Worm (Caenorhabditis elegans) whole organism, L1 larva: ENCODE measurements around the gene C34C12.6.
A peak's percentile ranks its signal among the peaks of the same experiment; 100 is the strongest.

Source experiments
- C04F5.9 ChIP-seq: sonication (generic microtip); optimal IDR thresholded peaks from 2 replicates; lab custom pipeline; 2016; ENCODE audit warnings: missing genetic modification characterization, missing compliant biosample characterization
- C16A3.4 ChIP-seq: fragments of 150-350 bp; optimal IDR thresholded peaks from 2 replicates; lab custom pipeline; 2014; ENCODE audit warnings: missing biosample characterization, missing genetic modification characterization
- C34B4.2 ChIP-seq: sonication (generic microtip); optimal IDR thresholded peaks from 2 replicates; lab custom pipeline; 2017; ENCODE audit warnings: mild to moderate bottlenecking, missing genetic modification characterization, missing compliant biosample characterization
- aly-2 ChIP-seq: fragments of 150-350 bp; optimal IDR thresholded peaks from 2 replicates; lab custom pipeline; 2014; ENCODE audit warnings: missing biosample characterization, missing genetic modification characterization
- blmp-1 ChIP-seq: fragments of 150-350 bp; optimal IDR thresholded peaks from 2 replicates; lab custom pipeline; 2014; ENCODE audit warnings: missing biosample characterization, missing genetic modification characterization
- ceh-8 ChIP-seq: fragments of 200-800 bp; sonication (Bioruptor generic); optimal IDR thresholded peaks from 2 replicates; lab custom pipeline; 2018; ENCODE audit warnings: mild to moderate bottlenecking, missing genetic modification characterization, moderate library complexity, missing compliant biosample characterization
- ceh-82 ChIP-seq, 3 experiments: fragments of 150-350 bp in 1 of 3; sonication (generic microtip) in 2 of 3; optimal IDR thresholded peaks; 2 replicates each; lab custom pipeline; 2014 to 2017; ENCODE audit warnings: missing biosample characterization in 3 of 3, missing genetic modification characterization in 3 of 3
- ceh-90 ChIP-seq: sonication (generic microtip); optimal IDR thresholded peaks from 2 replicates; lab custom pipeline; 2016; ENCODE audit warnings: missing genetic modification characterization, missing compliant biosample characterization
- dpl-1 ChIP-seq, 3 experiments: fragments of 150-350 bp in 2 of 3; sonication (generic microtip) in 1 of 3; optimal IDR thresholded peaks; 2 replicates each; lab custom pipeline; 2014 to 2017; ENCODE audit warnings: missing biosample characterization in 3 of 3, missing genetic modification characterization in 3 of 3, missing genetic modification reagents in 3 of 3
- efl-1 ChIP-seq, 4 experiments: fragments of 150-350 bp; optimal IDR thresholded peaks in 3 of 4; peaks in 1 of 4; 1 replicate in 1 of 4; 2 replicates in 3 of 4; lab custom pipeline; 2014; ENCODE audit warnings: missing biosample characterization in 2 of 4, missing genetic modification characterization in 2 of 4, missing genetic modification reagents in 2 of 4
- efl-3 ChIP-seq: fragments of 200-800 bp; sonication (Bioruptor generic); optimal IDR thresholded peaks from 2 replicates; lab custom pipeline; 2018; ENCODE audit warnings: mild to moderate bottlenecking, missing genetic modification characterization, missing compliant biosample characterization
- egl-13 ChIP-seq: sonication (generic microtip); optimal IDR thresholded peaks from 2 replicates; lab custom pipeline; 2016; ENCODE audit warnings: missing genotype, missing genetic modification reagents, missing genetic modification characterization, missing compliant biosample characterization
- egl-27 ChIP-seq, 2 experiments: fragments of 150-350 bp in 1 of 2; sonication (generic microtip); optimal IDR thresholded peaks; 3 replicates each; lab custom pipeline; 2017 to 2018; ENCODE audit warnings: missing biosample characterization in 2 of 2, missing genetic modification characterization in 2 of 2, missing genetic modification reagents in 2 of 2
- elt-2 ChIP-seq: sonication (generic microtip); optimal IDR thresholded peaks from 2 replicates; lab custom pipeline; 2016; ENCODE audit warnings: missing genetic modification characterization, mild to moderate bottlenecking, inconsistent platforms, missing compliant biosample characterization, missing genetic modification reagents
- elt-3 ChIP-seq, 6 experiments: fragments of 150-350 bp in 1 of 6; sonication (generic microtip); optimal IDR thresholded peaks; 2 replicates each; lab custom pipeline; 2017 to 2018; ENCODE audit warnings: missing biosample characterization in 6 of 6, missing genetic modification characterization in 6 of 6, inconsistent platforms in 1 of 6
- ets-5 ChIP-seq: fragments of 200-800 bp; sonication (Bioruptor generic); IDR thresholded peaks from 2 replicates; pipeline ENCODE4 v1.3.6; 2022; ENCODE audit warnings: missing genetic modification characterization, missing compliant biosample characterization
- fkh-10 ChIP-seq: sonication (generic microtip); optimal IDR thresholded peaks from 2 replicates; lab custom pipeline; 2017; ENCODE audit warnings: missing biosample characterization, missing genetic modification reagents, missing genetic modification characterization
- fkh-8 ChIP-seq: sonication (generic microtip); optimal IDR thresholded peaks from 2 replicates; lab custom pipeline; 2016; ENCODE audit warnings: mild to moderate bottlenecking, missing genetic modification characterization, missing compliant biosample characterization
- fos-1 ChIP-seq: fragments of 150-350 bp; optimal IDR thresholded peaks from 2 replicates; lab custom pipeline; 2014; ENCODE audit warnings: missing biosample characterization, missing genetic modification characterization
- hlh-17 ChIP-seq: fragments of 200-800 bp; sonication (Bioruptor generic); optimal IDR thresholded peaks from 2 replicates; lab custom pipeline; 2018; ENCODE audit warnings: missing genetic modification characterization, mild to moderate bottlenecking, missing compliant biosample characterization, moderate library complexity, borderline replicate concordance
- hlh-4 ChIP-seq: sonication (generic microtip); optimal IDR thresholded peaks from 2 replicates; lab custom pipeline; 2016; ENCODE audit warnings: mild to moderate bottlenecking, missing genetic modification characterization, missing compliant biosample characterization
- irx-1 ChIP-seq: sonication (generic microtip); optimal IDR thresholded peaks from 2 replicates; lab custom pipeline; 2016; ENCODE audit warnings: missing genetic modification characterization, missing compliant biosample characterization
- lin-13 ChIP-seq: fragments of 150-350 bp; optimal IDR thresholded peaks from 2 replicates; lab custom pipeline; 2014; ENCODE audit warnings: missing biosample characterization, missing genetic modification reagents, missing genetic modification characterization
- lin-35 ChIP-seq, 2 experiments: fragments of 150-350 bp; optimal IDR thresholded peaks; 2 replicates each; lab custom pipeline; 2014; ENCODE audit warnings: missing biosample characterization in 2 of 2, missing genetic modification characterization in 2 of 2, missing genetic modification reagents in 2 of 2
- lsy-2 ChIP-seq, 2 experiments: fragments of 150-350 bp; optimal IDR thresholded peaks; 2 replicates each; lab custom pipeline; 2014; ENCODE audit warnings: missing biosample characterization in 2 of 2, missing genetic modification characterization in 2 of 2
- mab-9 ChIP-seq: fragments of 200-800 bp; sonication (Bioruptor generic); IDR thresholded peaks from 2 replicates; pipeline ENCODE4 v1.3.6; 2022; ENCODE audit warnings: missing genetic modification reagents, missing genetic modification characterization, missing compliant biosample characterization
- mef-2 ChIP-seq: fragments of 150-350 bp; optimal IDR thresholded peaks from 2 replicates; lab custom pipeline; 2014; ENCODE audit warnings: missing biosample characterization, missing genetic modification characterization
- mep-1 ChIP-seq: fragments of 150-350 bp; optimal IDR thresholded peaks from 2 replicates; lab custom pipeline; 2014; ENCODE audit warnings: missing biosample characterization, missing genetic modification characterization
- nhr-11 ChIP-seq: fragments of 150-350 bp; optimal IDR thresholded peaks from 2 replicates; lab custom pipeline; 2014; ENCODE audit warnings: missing biosample characterization, missing genetic modification characterization
- nhr-19 ChIP-seq: fragments of 200-800 bp; sonication (Bioruptor generic); conservative IDR thresholded peaks from 2 replicates; pipeline ENCODE4 v1.3.6; 2022; ENCODE audit warnings: missing genetic modification characterization, missing compliant biosample characterization
- nhr-20 ChIP-seq: sonication (generic microtip); optimal IDR thresholded peaks from 2 replicates; lab custom pipeline; 2016; ENCODE audit warnings: mild to moderate bottlenecking, missing genetic modification characterization, missing compliant biosample characterization
- nhr-237 ChIP-seq: fragments of 150-350 bp; optimal IDR thresholded peaks from 2 replicates; lab custom pipeline; 2014; ENCODE audit warnings: missing biosample characterization, missing genetic modification characterization
- nhr-47 ChIP-seq: sonication (generic microtip); optimal IDR thresholded peaks from 2 replicates; lab custom pipeline; 2016; ENCODE audit warnings: mild to moderate bottlenecking, missing genetic modification characterization, moderate library complexity, missing compliant biosample characterization
- nhr-71 ChIP-seq: sonication (generic microtip); optimal IDR thresholded peaks from 2 replicates; lab custom pipeline; 2016; ENCODE audit warnings: mild to moderate bottlenecking, missing genetic modification characterization, moderate library complexity, missing compliant biosample characterization
- nhr-77 ChIP-seq: fragments of 150-350 bp; optimal IDR thresholded peaks from 2 replicates; lab custom pipeline; 2014; ENCODE audit warnings: missing biosample characterization, missing genetic modification characterization
- nhr-84 ChIP-seq: sonication (generic microtip); optimal IDR thresholded peaks from 2 replicates; lab custom pipeline; 2017; ENCODE audit warnings: missing biosample characterization, missing genetic modification characterization
- nhr-85 ChIP-seq: sonication (generic microtip); peaks from one replicate; lab custom pipeline; 2016; ENCODE audit warnings: missing genetic modification characterization, inconsistent platforms, missing compliant biosample characterization
- pqm-1 ChIP-seq: sonication (generic microtip); optimal IDR thresholded peaks from 3 replicates; lab custom pipeline; 2017; ENCODE audit warnings: missing biosample characterization, missing genetic modification characterization
- sptf-1 ChIP-seq: fragments of 150-350 bp; optimal IDR thresholded peaks from 2 replicates; lab custom pipeline; 2014; ENCODE audit warnings: missing biosample characterization, missing genetic modification characterization
- sup-37 ChIP-seq: fragments of 200-800 bp; sonication (Bioruptor generic); optimal IDR thresholded peaks from 2 replicates; lab custom pipeline; 2018; ENCODE audit warnings: mild to moderate bottlenecking, missing genetic modification characterization, missing compliant biosample characterization
- swsn-7 ChIP-seq: sonication (generic microtip); optimal IDR thresholded peaks from 2 replicates; lab custom pipeline; 2016; ENCODE audit warnings: missing genetic modification characterization, missing compliant biosample characterization
- tlp-1 ChIP-seq: fragments of 150-350 bp; optimal IDR thresholded peaks from 2 replicates; lab custom pipeline; 2014; ENCODE audit warnings: missing biosample characterization, missing genetic modification characterization
- unc-130 ChIP-seq: fragments of 150-350 bp; optimal IDR thresholded peaks from 2 replicates; lab custom pipeline; 2017; ENCODE audit warnings: missing biosample characterization, missing genetic modification characterization, inconsistent platforms
- vab-15 ChIP-seq: sonication (generic microtip); optimal IDR thresholded peaks from 2 replicates; lab custom pipeline; 2017; ENCODE audit warnings: missing genotype, mild to moderate bottlenecking, missing genetic modification characterization, missing compliant biosample characterization
- zip-4 ChIP-seq: fragments of 200-800 bp; sonication (Bioruptor generic); optimal IDR thresholded peaks from 2 replicates; lab custom pipeline; 2018; ENCODE audit warnings: mild to moderate bottlenecking, missing genetic modification characterization, moderate library complexity, missing compliant biosample characterization
- ztf-4 ChIP-seq: fragments of 150-350 bp; optimal IDR thresholded peaks from 2 replicates; lab custom pipeline; 2014; ENCODE audit warnings: missing biosample characterization, missing genetic modification characterization

C34C12.6 gene

DNA sequence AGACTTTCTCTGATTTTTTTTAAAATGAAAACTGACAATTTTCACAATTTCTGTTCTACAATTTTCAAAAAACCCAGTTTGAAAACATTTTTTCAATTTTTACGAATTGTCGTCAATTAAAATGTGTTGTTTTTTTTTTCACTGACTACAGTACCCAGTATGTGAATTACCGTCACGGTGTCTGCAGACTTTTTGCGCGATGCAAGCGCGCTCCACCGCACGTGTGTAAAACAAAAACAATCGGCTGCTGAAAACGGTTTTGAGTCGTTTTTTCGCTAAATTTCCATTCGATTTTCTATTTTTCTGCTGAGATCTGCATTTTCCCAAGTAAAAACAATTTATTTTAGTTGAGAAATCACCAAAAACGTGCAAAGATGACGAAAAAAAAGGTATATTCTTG, 26.2 kb upstream of the C34C12.6 start (continued):
- TF ChIP-seq blmp-1 (peak; percentile 77), lin-13 (GFP tag; lab: Kevin White, UChicago) (peak; percentile 99), egl-27 (tag; optimal IDR thresholded peaks at IDR 0.05; lab: Kevin White, UChicago) (peak; percentile 57 to 64), vab-15 (peak; percentile 96), nhr-19 (peak; percentile 99), elt-3 (tag; optimal IDR thresholded peaks at IDR 0.05; lab: Kevin White, UChicago) (peak; percentile 48 to 98 (median 89)), hlh-4 (tag; lab: Kevin White, UChicago) (peak; percentile 35), sup-37 (peak; percentile 88), swsn-7 (tag; lab: Kevin White, UChicago) (peak; percentile 99), egl-13 (tag; lab: Kevin White, UChicago) (peak; percentile 98), fos-1 (tag; lab: Kevin White, UChicago) (peak; percentile 96), elt-2 (tag; lab: Kevin White, UChicago) (peak; percentile 94), nhr-71 (tag; lab: Kevin White, UChicago) (peak; percentile 99), nhr-85 (tag; lab: Kevin White, UChicago) (peak; percentile 99), ceh-82 (tag; optimal IDR thresholded peaks at IDR 0.05; lab: Kevin White, UChicago) (peak; percentile 97 to 99 (median 98)), fkh-8 (tag; lab: Kevin White, UChicago) (peak; percentile 99), aly-2 (peak; percentile 96), lin-35 (GFP tag; optimal IDR thresholded peaks at IDR 0.05; lab: Kevin White, UChicago) (peak; percentile 93 to 97), C34B4.2 (tag; lab: Kevin White, UChicago) (peak; percentile 60), mep-1 (tag; lab: Kevin White, UChicago) (peak; percentile 98), ceh-90 (peak; percentile 71), pqm-1 (tag; lab: Kevin White, UChicago) (no peak), efl-3 (peak; percentile 54), ceh-8 (GFP tag; lab: Kevin White, UChicago) (peak; percentile 97), mab-9 (GFP tag; lab: Robert Waterston, UW) (peak; percentile 97), hlh-17 (GFP tag; lab: Kevin White, UChicago) (no peak), nhr-47 (tag; lab: Kevin White, UChicago) (peak; percentile 99), C16A3.4 (peak; percentile 98), lsy-2 (tag; optimal IDR thresholded peaks at IDR 0.05; lab: Kevin White, UChicago) (peak; percentile 99), zip-4 (GFP tag; lab: Kevin White, UChicago) (peak; percentile 93), dpl-1 (GFP tag; optimal IDR thresholded peaks at IDR 0.05; lab: Kevin White, UChicago) (peak; percentile 93 to 96 (median 94)), ets-5 (GFP tag; lab: Robert Waterston, UW) (no peak), ztf-4 (tag; lab: Kevin White, UChicago) (peak; percentile 91), nhr-20 (tag; lab: Kevin White, UChicago) (peak; percentile 99), fkh-10 (GFP tag; lab: Kevin White, UChicago) (peak; percentile 98), mef-2 (tag; lab: Kevin White, UChicago) (peak; percentile 86), nhr-237 (tag; lab: Kevin White, UChicago) (peak; percentile 96), nhr-11 (tag; lab: Kevin White, UChicago) (peak; percentile 86), tlp-1 (tag; lab: Kevin White, UChicago) (no peak), C04F5.9 (peak; percentile 98), irx-1 (peak; percentile 98), unc-130 (tag; lab: Kevin White, UChicago) (peak; percentile 98), efl-1 (optimal IDR thresholded peaks at IDR 0.05; lab: Kevin White, UChicago) (peak; percentile 98), efl-1 (GFP tag; optimal IDR thresholded peaks at IDR 0.05 in 1 of 2; lab: Kevin White, UChicago) (peak; percentile 91 to 99), nhr-84 (tag; lab: Kevin White, UChicago) (peak; percentile 92), nhr-77 (tag; lab: Kevin White, UChicago) (peak; percentile 99), sptf-1 (tag; lab: Kevin White, UChicago) (no peak)
